Worm (Caenorhabditis elegans) whole organism, mixed stage, embryonic: ENCODE results near the gene nhr-27.

ENCODE experiments used
- M03D4.4 ChIP-seq: sonication (generic microtip); optimal IDR thresholded peaks from 2 replicates; lab custom pipeline; 2017; ENCODE audit warnings: mild to moderate bottlenecking, missing genetic modification characterization, missing compliant biosample characterization
- bed-3 ChIP-seq: fragments of 200-800 bp; sonication (Bioruptor generic); optimal IDR thresholded peaks from 3 replicates; lab custom pipeline; 2018; ENCODE audit warnings: mild to moderate bottlenecking, missing genetic modification characterization, moderate library complexity, missing compliant biosample characterization
- blmp-1 ChIP-seq: fragments of 150-350 bp; optimal IDR thresholded peaks from 2 replicates; lab custom pipeline; 2014; ENCODE audit warnings: missing biosample characterization, missing genetic modification characterization
- ceh-39 ChIP-seq: fragments of 150-350 bp; optimal IDR thresholded peaks from 2 replicates; lab custom pipeline; 2014; ENCODE audit warnings: missing biosample characterization, missing genetic modification characterization
- ceh-43 ChIP-seq: fragments of 200-800 bp; sonication (Bioruptor generic); optimal IDR thresholded peaks from 2 replicates; lab custom pipeline; 2018; ENCODE audit warnings: mild to moderate bottlenecking, missing genetic modification characterization, moderate library complexity, missing compliant biosample characterization
- ceh-83 ChIP-seq: fragments of 200-800 bp; sonication (Bioruptor generic); optimal IDR thresholded peaks from 2 replicates; lab custom pipeline; 2018; ENCODE audit warnings: mild to moderate bottlenecking, missing genetic modification characterization, missing compliant biosample characterization
- ces-1 ChIP-seq: fragments of 150-350 bp; optimal IDR thresholded peaks from 2 replicates; lab custom pipeline; 2014; ENCODE audit warnings: missing biosample characterization, missing genetic modification reagents, missing genetic modification characterization
- cnd-1 ChIP-seq: fragments of 200-800 bp; sonication (Bioruptor generic); optimal IDR thresholded peaks from 2 replicates; lab custom pipeline; 2018; ENCODE audit warnings: mild to moderate bottlenecking, missing genetic modification characterization, missing compliant biosample characterization
- drap-1 ChIP-seq: fragments of 200-800 bp; sonication (Bioruptor generic); optimal IDR thresholded peaks from 3 replicates; lab custom pipeline; 2018; ENCODE audit warnings: mild to moderate bottlenecking, missing genetic modification characterization, missing compliant biosample characterization
- elt-1 ChIP-seq: sonication (generic microtip); optimal IDR thresholded peaks from 2 replicates; lab custom pipeline; 2017; ENCODE audit warnings: missing genetic modification characterization, mild to moderate bottlenecking, missing compliant biosample characterization, antibody characterized with exemption, moderate library complexity, borderline replicate concordance; ENCODE audit not compliant: insufficient read depth
- elt-3 ChIP-seq: fragments of 150-350 bp; optimal IDR thresholded peaks from 2 replicates; lab custom pipeline; 2014; ENCODE audit warnings: missing biosample characterization, missing genetic modification characterization
- flh-1 ChIP-seq: fragments of 200-800 bp; sonication (Bioruptor generic); optimal IDR thresholded peaks from 2 replicates; lab custom pipeline; 2018; ENCODE audit warnings: mild to moderate bottlenecking, missing genetic modification characterization, moderate library complexity, missing compliant biosample characterization
- hlh-1 ChIP-seq: fragments of 150-350 bp; optimal IDR thresholded peaks from 2 replicates; lab custom pipeline; 2014; ENCODE audit warnings: missing biosample characterization, missing genetic modification reagents, missing genetic modification characterization
- lin-13 ChIP-seq: fragments of 150-350 bp; optimal IDR thresholded peaks from 2 replicates; lab custom pipeline; 2014; ENCODE audit warnings: missing biosample characterization, missing genetic modification characterization
- lin-32 ChIP-seq: fragments of 200-800 bp; sonication (Bioruptor generic); optimal IDR thresholded peaks from 2 replicates; lab custom pipeline; 2018; ENCODE audit warnings: mild to moderate bottlenecking, missing genetic modification characterization, missing compliant biosample characterization
- lsy-2 ChIP-seq: fragments of 150-350 bp; optimal IDR thresholded peaks from 2 replicates; lab custom pipeline; 2014; ENCODE audit warnings: missing biosample characterization, missing genetic modification characterization
- mab-5 ChIP-seq: fragments of 150-350 bp; optimal IDR thresholded peaks from 2 replicates; lab custom pipeline; 2014; ENCODE audit warnings: missing biosample characterization, missing genetic modification characterization
- mep-1 ChIP-seq: fragments of 150-350 bp; optimal IDR thresholded peaks from 2 replicates; lab custom pipeline; 2017; ENCODE audit warnings: missing biosample characterization, missing genetic modification reagents, missing genetic modification characterization, inconsistent platforms
- mls-2 ChIP-seq: sonication (generic microtip); optimal IDR thresholded peaks from 2 replicates; lab custom pipeline; 2016; ENCODE audit warnings: mild to moderate bottlenecking, missing genetic modification characterization, moderate library complexity, missing compliant biosample characterization
- nhr-12 ChIP-seq: fragments of 150-350 bp; optimal IDR thresholded peaks from 2 replicates; lab custom pipeline; 2014; ENCODE audit warnings: missing biosample characterization, missing genetic modification characterization
- nhr-2 ChIP-seq: fragments of 150-350 bp; optimal IDR thresholded peaks from 2 replicates; lab custom pipeline; 2014; ENCODE audit warnings: missing biosample characterization, missing genetic modification characterization
- nhr-237 ChIP-seq: fragments of 150-350 bp; optimal IDR thresholded peaks from 2 replicates; lab custom pipeline; 2014; ENCODE audit warnings: missing biosample characterization, missing genetic modification characterization
- nhr-28 ChIP-seq: fragments of 150-350 bp; optimal IDR thresholded peaks from 2 replicates; lab custom pipeline; 2014; ENCODE audit warnings: missing biosample characterization, missing genetic modification characterization
- pha-4 ChIP-seq: fragments of 150-350 bp; optimal IDR thresholded peaks from 2 replicates; lab custom pipeline; 2018; ENCODE audit warnings: missing biosample characterization, missing genetic modification reagents, missing genetic modification characterization
- sem-2 ChIP-seq: fragments of 200-800 bp; sonication (Bioruptor generic); optimal IDR thresholded peaks from 2 replicates; lab custom pipeline; 2018; ENCODE audit warnings: mild to moderate bottlenecking, missing genetic modification characterization, missing compliant biosample characterization
- snpc-4 ChIP-seq: fragments of 150-350 bp; optimal IDR thresholded peaks from 2 replicates; lab custom pipeline; 2014; ENCODE audit warnings: missing biosample characterization, missing genetic modification characterization
- sptf-1 ChIP-seq: sonication (generic microtip); optimal IDR thresholded peaks from 2 replicates; lab custom pipeline; 2017; ENCODE audit warnings: mild to moderate bottlenecking, missing genetic modification characterization, moderate library complexity, missing compliant biosample characterization
- tbx-8 ChIP-seq: fragments of 200-800 bp; sonication (Bioruptor generic); optimal IDR thresholded peaks from 2 replicates; lab custom pipeline; 2018; ENCODE audit warnings: mild to moderate bottlenecking, missing genetic modification characterization, moderate library complexity, missing compliant biosample characterization
- unc-120 ChIP-seq: sonication (generic microtip); optimal IDR thresholded peaks from 2 replicates; lab custom pipeline; 2017; ENCODE audit warnings: missing genetic modification characterization, missing compliant biosample characterization; ENCODE audit not compliant: poor library complexity, severe bottlenecking
- unc-39 ChIP-seq: fragments of 150-350 bp; optimal IDR thresholded peaks from 2 replicates; lab custom pipeline; 2014; ENCODE audit warnings: missing biosample characterization, missing genetic modification characterization
- unc-62 ChIP-seq: fragments of 150-350 bp; optimal IDR thresholded peaks from 2 replicates; lab custom pipeline; 2014; ENCODE audit warnings: missing biosample characterization, missing genetic modification reagents, missing genetic modification characterization
- zip-8 ChIP-seq: fragments of 150-350 bp; optimal IDR thresholded peaks from 2 replicates; lab custom pipeline; 2014; ENCODE audit warnings: missing biosample characterization, missing genetic modification characterization
- ztf-11 ChIP-seq: fragments of 150-350 bp; optimal IDR thresholded peaks from 2 replicates; lab custom pipeline; 2014; ENCODE audit warnings: missing biosample characterization, missing genetic modification characterization

Gene nhr-27

ce11 chrX:12704721-12705120, 103.4 kb downstream of the nhr-27 start, which contains the start of gene nhr-272:
TSS of gene nhr-272 (minus strand) at chrX:12704821.
- TF ChIP-seq lin-13 (tag; lab: Kevin White, UChicago) (no peak), ceh-83 (GFP tag; lab: Kevin White, UChicago) (no peak), mep-1 (tag; lab: Kevin White, UChicago) (no peak), nhr-12 (tag; lab: Kevin White, UChicago) (no peak), unc-120 (tag; lab: Kevin White, UChicago) (no peak), lsy-2 (tag; lab: Kevin White, UChicago) (no peak)
- TF ChIP-seq, all 35 proteins: peak for 0

- TF ChIP-seq unc-62 (GFP tag; lab: Kevin White, UChicago) = no peak
These were observed 105.4 kb downstream of the nhr-27 start for ce11 chrX:12702713-12703112.

- no peak for TF ChIP-seq ces-1
- TF ChIP-seq snpc-4 = no peak
- no peak for TF ChIP-seq sptf-1
- TF ChIP-seq elt-1 (tag; lab: Kevin White, UChicago) = no peak
- no peak for TF ChIP-seq unc-39 (tag; lab: Kevin White, UChicago)
- no peak for TF ChIP-seq elt-3 (tag; lab: Kevin White, UChicago)
- TF ChIP-seq sem-2 (GFP tag; lab: Kevin White, UChicago) = no peak
- TF ChIP-seq mep-1 (tag; lab: Kevin White, UChicago) = no peak
- TF ChIP-seq bed-3 (GFP tag; lab: Kevin White, UChicago) = no peak
- no peak for TF ChIP-seq lin-13 (tag; lab: Kevin White, UChicago)
- TF ChIP-seq zip-8 = no peak
- no peak for TF ChIP-seq nhr-28 (tag; lab: Kevin White, UChicago)
- TF ChIP-seq tbx-8 = no peak
- TF ChIP-seq hlh-1 (tag; lab: Kevin White, UChicago) = no peak
- TF ChIP-seq, all 35 proteins: peak for 0
These were observed 106.2 kb downstream of the nhr-27 start, which contains the start of gene nhr-214 for ce11 chrX:12701963-12702362. TSS of gene nhr-214 (minus strand) at chrX:12702063.

ce11 chrX:12700456-12700855, 107.7 kb downstream of the nhr-27 start, which contains the start of gene nhr-26:
TSS of gene nhr-26 (minus strand) at chrX:12700465.
- TF ChIP-seq lsy-2 (tag; lab: Kevin White, UChicago) = no peak
- no peak for TF ChIP-seq mls-2 (tag; lab: Kevin White, UChicago)
- TF ChIP-seq elt-3 (tag; lab: Kevin White, UChicago) = no peak
- TF ChIP-seq cnd-1 (tag; lab: Kevin White, UChicago) = no peak
- no peak for TF ChIP-seq ces-1

ce11 chrX:12693150-12693589, 114.9 kb downstream of the nhr-27 start:
- peak; percentile 46 for TF ChIP-seq lsy-2 (tag; lab: Kevin White, UChicago)
- TF ChIP-seq ceh-83 (GFP tag; lab: Kevin White, UChicago) = peak; percentile 81
- peak; percentile 53 for TF ChIP-seq cnd-1 (tag; lab: Kevin White, UChicago)
- peak; percentile 69 for TF ChIP-seq sptf-1
- TF ChIP-seq drap-1 (GFP tag; lab: Kevin White, UChicago) = peak; percentile 48
- peak; percentile 59 for TF ChIP-seq mls-2 (tag; lab: Kevin White, UChicago)
- TF ChIP-seq mab-5 (tag; lab: Kevin White, UChicago) = no peak
- peak; percentile 11 for TF ChIP-seq unc-120 (tag; lab: Kevin White, UChicago)
- no peak for TF ChIP-seq elt-3 (tag; lab: Kevin White, UChicago)
- peak; percentile 54 for TF ChIP-seq ceh-43 (GFP tag; lab: Kevin White, UChicago)
- no peak for TF ChIP-seq unc-62 (GFP tag; lab: Kevin White, UChicago)
- TF ChIP-seq nhr-28 (tag; lab: Kevin White, UChicago) = no peak
- TF ChIP-seq M03D4.4 = peak; percentile 55
- peak; percentile 67 for TF ChIP-seq ces-1
- TF ChIP-seq lin-32 (GFP tag; lab: Kevin White, UChicago) = peak; percentile 50
- TF ChIP-seq bed-3 (GFP tag; lab: Kevin White, UChicago) = peak; percentile 44
- no peak for TF ChIP-seq snpc-4

ce11 chrX:12691740-12692383, 116.3 kb downstream of the nhr-27 start:
- peak; percentile 5 for TF ChIP-seq unc-120 (tag; lab: Kevin White, UChicago)
- no peak for TF ChIP-seq hlh-1 (tag; lab: Kevin White, UChicago)
- no peak for TF ChIP-seq blmp-1 (tag; lab: Kevin White, UChicago)
- TF ChIP-seq snpc-4 = no peak
- peak; percentile 3 for TF ChIP-seq lin-13 (tag; lab: Kevin White, UChicago)
- TF ChIP-seq M03D4.4 = no peak
- no peak for TF ChIP-seq nhr-237 (tag; lab: Kevin White, UChicago)
- TF ChIP-seq ces-1 = peak; percentile 71
- TF ChIP-seq unc-62 (GFP tag; lab: Kevin White, UChicago) = no peak
- TF ChIP-seq elt-1 (tag; lab: Kevin White, UChicago) = no peak
- no peak for TF ChIP-seq nhr-2 (tag; lab: Kevin White, UChicago)
- TF ChIP-seq sptf-1 = peak; percentile 54
- no peak for TF ChIP-seq flh-1
- peak; percentile 24 for TF ChIP-seq ceh-43 (GFP tag; lab: Kevin White, UChicago)
- peak; percentile 73 for TF ChIP-seq ceh-83 (GFP tag; lab: Kevin White, UChicago)
- peak; percentile 23 for TF ChIP-seq lin-32 (GFP tag; lab: Kevin White, UChicago)
- no peak for TF ChIP-seq ceh-39 (tag; lab: Kevin White, UChicago)
- TF ChIP-seq mab-5 (tag; lab: Kevin White, UChicago) = no peak
- peak; percentile 30 for TF ChIP-seq ztf-11 (tag; lab: Kevin White, UChicago)
- no peak for TF ChIP-seq lsy-2 (tag; lab: Kevin White, UChicago)
- TF ChIP-seq sem-2 (GFP tag; lab: Kevin White, UChicago) = peak; percentile 36
- TF ChIP-seq unc-39 (tag; lab: Kevin White, UChicago) = no peak
- TF ChIP-seq pha-4 (tag; lab: Kevin White, UChicago) = no peak
- TF ChIP-seq bed-3 (GFP tag; lab: Kevin White, UChicago) = no peak
- no peak for TF ChIP-seq elt-3 (tag; lab: Kevin White, UChicago)
- TF ChIP-seq tbx-8 = peak; percentile 3
- no peak for TF ChIP-seq drap-1 (GFP tag; lab: Kevin White, UChicago)
